Fruit fly (Drosophila melanogaster) whole organism, adult: ENCODE results near the gene CG10591.

Experiments
- CG11617 ChIP-seq: fragments of 200-800 bp; sonication (Bioruptor generic); optimal IDR thresholded peaks from 2 replicates; lab custom pipeline; 2017; ENCODE audit warnings: mild to moderate bottlenecking, missing biosample characterization, missing genetic modification reagents, missing genetic modification characterization
- CG1620 ChIP-seq: fragments of 200-800 bp; sonication (Bioruptor generic); optimal IDR thresholded peaks from 2 replicates; lab custom pipeline; 2016; ENCODE audit warnings: missing biosample characterization, missing genetic modification characterization
- CG33017 ChIP-seq: fragments of 200-800 bp; sonication (Bioruptor generic); optimal IDR thresholded peaks from 2 replicates; lab custom pipeline; 2018; ENCODE audit warnings: missing biosample characterization, mild to moderate bottlenecking, missing genetic modification characterization, moderate library complexity
- CG7045 ChIP-seq: fragments of 200-800 bp; sonication (Bioruptor generic); optimal IDR thresholded peaks from 2 replicates; lab custom pipeline; 2017; ENCODE audit warnings: missing biosample characterization, mild to moderate bottlenecking, missing genetic modification characterization
- CG7101 ChIP-seq: fragments of 200-800 bp; sonication (Bioruptor generic); optimal IDR thresholded peaks from 2 replicates; lab custom pipeline; 2018; ENCODE audit warnings: missing biosample characterization, mild to moderate bottlenecking, missing genetic modification characterization, moderate library complexity
- Clk ChIP-seq: fragments of 200-800 bp; sonication (Bioruptor generic); optimal IDR thresholded peaks from 2 replicates; lab custom pipeline; 2017; ENCODE audit warnings: missing biosample characterization, missing genetic modification characterization
- Hr96 ChIP-seq: fragments of 200-800 bp; sonication (Bioruptor generic); optimal IDR thresholded peaks from 2 replicates; lab custom pipeline; 2016; ENCODE audit warnings: missing biosample characterization, missing genetic modification characterization
- Mnt ChIP-seq: fragments of 200-800 bp; sonication (Bioruptor generic); optimal IDR thresholded peaks from 2 replicates; lab custom pipeline; 2016; ENCODE audit warnings: missing biosample characterization, mild to moderate bottlenecking, missing genetic modification characterization
- cic ChIP-seq: fragments of 200-800 bp; sonication (Bioruptor generic); optimal IDR thresholded peaks from 2 replicates; lab custom pipeline; 2017; ENCODE audit warnings: missing biosample characterization, mild to moderate bottlenecking, missing genetic modification characterization, moderate library complexity
- cnc ChIP-seq, 2 experiments: fragments of >200 bp; optimal IDR thresholded peaks; 2 replicates each; lab custom pipeline; 2017
- kay ChIP-seq: fragments of 200-800 bp; sonication (Bioruptor generic); peaks from one replicate; lab custom pipeline; 2016; ENCODE audit warnings: missing biosample characterization, missing genetic modification characterization, borderline replicate concordance
- ovo ChIP-seq: fragments of 200-800 bp; sonication (Bioruptor generic); optimal IDR thresholded peaks from 2 replicates; lab custom pipeline; 2016; ENCODE audit warnings: missing biosample characterization, missing genetic modification characterization
- tj ChIP-seq: fragments of 200-800 bp; sonication (Bioruptor generic); optimal IDR thresholded peaks from 3 replicates; lab custom pipeline; 2017; ENCODE audit warnings: missing biosample characterization, mild to moderate bottlenecking, missing genetic modification characterization, moderate library complexity
- toe ChIP-seq: fragments of 200-800 bp; sonication (Bioruptor generic); optimal IDR thresholded peaks from 2 replicates; lab custom pipeline; 2016; ENCODE audit warnings: missing biosample characterization, missing genetic modification characterization

DNA sequence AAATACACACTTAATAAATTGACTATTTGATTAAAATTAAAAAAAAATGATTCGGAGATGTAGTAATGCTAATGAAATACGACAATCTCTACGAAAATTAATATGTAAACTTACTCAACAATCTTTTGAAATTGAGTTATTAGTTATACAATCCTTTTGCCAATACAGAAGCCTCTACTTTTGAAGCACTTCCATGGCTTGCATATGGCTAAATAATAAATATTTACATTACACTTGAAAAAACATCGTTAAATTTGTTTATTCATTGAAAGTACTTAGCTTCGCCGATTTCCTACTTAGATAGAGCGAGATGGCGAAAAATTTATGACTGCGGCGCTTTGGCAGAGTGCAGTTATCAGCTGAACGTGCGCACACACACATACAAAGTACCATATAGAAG lies 41.2 kb upstream of the CG10591 start:
- TF ChIP-seq CG7101 (tag; lab: Kevin White, UChicago) (peak; percentile 15), kay (GFP tag; lab: Kevin White, UChicago) (peak; percentile 93), CG7045 (GFP tag; lab: Kevin White, UChicago) (no peak), Hr96 (GFP tag; lab: Kevin White, UChicago) (no peak), CG33017 (tag; lab: Kevin White, UChicago) (peak; percentile 18), cnc (optimal IDR thresholded peaks at IDR 0.05; lab: Kevin White, UChicago) (no peak), toe (GFP tag; lab: Kevin White, UChicago) (no peak), CG1620 (no peak), tj (no peak), ovo (GFP tag; lab: Kevin White, UChicago) (no peak), cic (GFP tag; lab: Kevin White, UChicago) (no peak), Clk (no peak), CG11617 (GFP tag; lab: Kevin White, UChicago) (no peak), Mnt (no peak)
